Worm (Caenorhabditis elegans): ENCODE data around the gene ZK1128.7.
A peak's percentile ranks its signal among the peaks of the same experiment; 100 is the strongest.

Gene ZK1128.7

DNA sequence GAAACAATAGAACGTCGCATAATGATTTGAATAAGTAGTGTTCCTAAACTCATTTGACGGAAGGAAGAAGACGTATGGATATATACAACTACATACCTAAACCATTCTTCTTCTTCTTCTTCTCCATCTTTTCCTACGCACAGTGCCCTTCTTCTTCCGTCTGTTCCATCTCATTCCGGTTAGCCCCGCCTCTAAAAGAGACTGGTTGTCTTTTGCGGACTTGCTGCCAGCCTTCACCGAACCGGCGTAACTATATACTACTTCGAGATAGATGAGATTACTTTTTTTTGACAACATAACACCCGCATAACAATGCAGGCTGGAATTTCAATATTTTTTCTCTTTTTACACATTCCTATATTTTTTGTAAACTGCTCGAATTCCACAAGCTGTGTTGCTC lies 23.6 kb downstream of the ZK1128.7 start, which contains the start of the genes K08E5.5 and mua-3:
Gene K08E5.5 (minus strand): TSS at position 101 of the 400 bp plus-strand sequence.
Gene mua-3 (plus strand): TSS at position 313 of the 400 bp plus-strand sequence.
- no peak for TF ChIP-seq T22C8.4 (GFP tag; IDR thresholded peaks at IDR 0.05)
- TF ChIP-seq klf-2 (GFP tag; conservative IDR thresholded peaks at IDR 0.05) = no peak
- no peak for TF ChIP-seq tab-1 (GFP tag; IDR thresholded peaks at IDR 0.05)
- TF ChIP-seq med-1 (GFP tag; optimal IDR thresholded peaks at IDR 0.05; ENCODE audit: insufficient read depth) = no peak
- TF ChIP-seq flt-1 (GFP tag; IDR thresholded peaks at IDR 0.05) = no peak
- no peak for TF ChIP-seq ref-1 (GFP tag; conservative IDR thresholded peaks at IDR 0.05)
- no peak for TF ChIP-seq cog-1 (tag; optimal IDR thresholded peaks at IDR 0.05)
- TF ChIP-seq ztf-23 (GFP tag; IDR thresholded peaks at IDR 0.05) = no peak
- no peak for TF ChIP-seq ztf-29 (GFP tag; IDR thresholded peaks at IDR 0.05)

DNA sequence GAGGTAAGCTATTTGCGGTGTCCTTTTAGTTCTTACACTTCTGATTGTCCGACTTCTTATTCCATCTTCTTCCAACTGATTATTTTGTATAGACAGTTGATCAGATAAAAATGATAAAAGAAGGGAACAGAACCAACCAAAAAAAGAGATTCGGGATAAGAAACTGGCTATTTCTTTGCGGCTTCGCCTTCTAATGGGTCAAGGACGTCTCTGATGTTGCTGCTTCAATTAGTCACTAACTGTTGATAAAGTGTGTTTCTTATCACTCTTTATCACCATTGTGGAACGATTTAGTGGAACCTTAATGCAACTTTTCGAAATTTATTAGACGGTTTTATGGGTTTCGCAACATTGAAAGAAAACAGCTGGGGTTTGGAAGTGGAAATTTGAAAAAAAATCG lies 33.5 kb downstream of the ZK1128.7 start:
- TF ChIP-seq klf-2 (GFP tag; conservative IDR thresholded peaks at IDR 0.05) (no peak), ztf-29 (GFP tag; IDR thresholded peaks at IDR 0.05) (no peak), flt-1 (GFP tag; IDR thresholded peaks at IDR 0.05) (no peak), cog-1 (tag; optimal IDR thresholded peaks at IDR 0.05) (no peak), med-1 (GFP tag; optimal IDR thresholded peaks at IDR 0.05; ENCODE audit: insufficient read depth) (no peak), ztf-23 (GFP tag; IDR thresholded peaks at IDR 0.05) (no peak), T22C8.4 (GFP tag; IDR thresholded peaks at IDR 0.05) (no peak), ref-1 (GFP tag; conservative IDR thresholded peaks at IDR 0.05) (no peak), tab-1 (GFP tag; IDR thresholded peaks at IDR 0.05) (no peak)

DNA sequence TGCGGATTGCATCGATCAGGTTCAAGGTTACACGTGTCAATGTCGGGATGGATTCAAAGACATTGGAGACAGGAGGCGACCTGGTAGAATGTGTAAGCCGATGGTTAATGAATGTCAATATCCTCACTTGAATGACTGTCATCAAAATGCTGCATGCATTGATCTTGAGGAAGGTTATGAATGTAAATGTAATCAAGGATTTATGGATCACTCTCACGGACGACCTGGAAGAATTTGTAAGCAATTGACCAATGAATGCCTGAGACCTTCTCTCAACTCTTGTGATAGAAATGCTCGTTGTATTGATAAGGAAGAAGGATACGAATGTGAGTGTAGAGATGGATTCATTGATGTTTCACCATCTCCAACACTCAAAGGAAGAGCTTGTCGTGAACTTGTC lies 41.2 kb downstream of the ZK1128.7 start:
- no peak for TF ChIP-seq cog-1 (tag; optimal IDR thresholded peaks at IDR 0.05)
- TF ChIP-seq med-1 (GFP tag; optimal IDR thresholded peaks at IDR 0.05; ENCODE audit: insufficient read depth) = no peak

DNA sequence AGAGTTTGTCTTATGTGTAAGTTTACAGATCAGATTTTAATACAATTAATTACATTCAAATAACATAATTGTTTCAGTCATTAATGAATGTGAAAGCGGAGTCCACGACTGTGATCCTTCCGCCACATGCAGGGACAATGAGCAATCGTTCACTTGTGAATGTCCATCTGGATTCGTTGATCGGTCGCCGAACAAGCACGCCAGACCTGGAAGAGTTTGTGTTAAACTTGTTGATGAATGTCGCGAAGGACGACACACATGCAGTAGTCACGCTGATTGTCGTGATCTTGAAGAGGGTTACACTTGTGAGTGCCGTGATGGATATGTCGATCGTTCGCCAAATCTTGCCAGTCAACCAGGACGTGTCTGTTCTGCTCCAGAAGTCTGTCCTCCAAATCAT lies 41.7 kb downstream of the ZK1128.7 start:
- TF ChIP-seq med-1 (GFP tag; optimal IDR thresholded peaks at IDR 0.05; ENCODE audit: insufficient read depth) (no peak), ztf-23 (GFP tag; IDR thresholded peaks at IDR 0.05) (no peak), T22C8.4 (GFP tag; IDR thresholded peaks at IDR 0.05) (no peak), ztf-29 (GFP tag; IDR thresholded peaks at IDR 0.05) (no peak), klf-2 (GFP tag; conservative IDR thresholded peaks at IDR 0.05) (no peak), tab-1 (GFP tag; IDR thresholded peaks at IDR 0.05) (no peak), cog-1 (tag; optimal IDR thresholded peaks at IDR 0.05) (no peak), ref-1 (GFP tag; conservative IDR thresholded peaks at IDR 0.05) (no peak), flt-1 (GFP tag; IDR thresholded peaks at IDR 0.05) (no peak)

DNA sequence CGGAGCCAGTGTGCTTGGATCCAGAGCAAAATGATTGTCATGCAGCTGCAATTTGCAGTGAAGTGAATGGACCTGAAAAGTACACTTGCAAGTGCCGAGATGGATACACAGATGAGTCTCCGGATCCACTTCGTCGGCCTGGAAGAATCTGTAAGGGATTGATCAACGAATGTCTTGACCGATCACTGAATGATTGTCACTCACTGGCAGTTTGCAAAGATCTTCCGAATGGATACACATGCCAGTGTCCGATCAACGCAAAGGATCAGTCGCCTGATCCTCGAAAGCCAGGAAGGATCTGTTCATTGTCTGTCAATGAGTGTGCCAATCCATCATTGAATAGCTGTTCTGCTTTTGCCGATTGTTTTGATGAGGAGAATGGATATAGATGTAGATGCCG lies 42.6 kb downstream of the ZK1128.7 start:
- TF ChIP-seq flt-1 (GFP tag; IDR thresholded peaks at IDR 0.05) = no peak
- no peak for TF ChIP-seq cog-1 (tag; optimal IDR thresholded peaks at IDR 0.05)
- no peak for TF ChIP-seq tab-1 (GFP tag; IDR thresholded peaks at IDR 0.05)
- no peak for TF ChIP-seq med-1 (GFP tag; optimal IDR thresholded peaks at IDR 0.05; ENCODE audit: insufficient read depth)
- no peak for TF ChIP-seq klf-2 (GFP tag; conservative IDR thresholded peaks at IDR 0.05)
- TF ChIP-seq T22C8.4 (GFP tag; IDR thresholded peaks at IDR 0.05) = no peak
- TF ChIP-seq ztf-23 (GFP tag; IDR thresholded peaks at IDR 0.05) = no peak
- no peak for TF ChIP-seq ref-1 (GFP tag; conservative IDR thresholded peaks at IDR 0.05)
- TF ChIP-seq ztf-29 (GFP tag; IDR thresholded peaks at IDR 0.05) = no peak

DNA sequence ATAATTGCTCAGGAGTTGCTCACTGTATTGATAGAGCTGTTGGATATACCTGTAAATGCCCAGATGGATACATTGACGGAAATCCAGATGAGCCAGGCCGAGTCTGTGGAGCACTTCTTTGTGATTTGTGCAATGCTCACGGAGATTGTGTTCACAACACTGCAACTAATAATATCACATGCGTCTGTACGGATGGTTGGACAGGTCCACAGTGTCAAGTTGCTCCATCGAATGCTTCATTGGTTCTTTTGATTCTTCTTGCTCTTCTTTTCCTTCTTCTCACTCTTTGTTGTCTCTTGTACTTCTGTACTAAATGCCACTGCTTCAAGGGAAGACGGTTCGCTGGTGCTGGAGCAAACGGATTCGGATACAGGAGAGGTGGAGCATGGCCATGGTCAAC lies 45.1 kb downstream of the ZK1128.7 start:
- TF ChIP-seq flt-1 (GFP tag; IDR thresholded peaks at IDR 0.05) (no peak), med-1 (GFP tag; optimal IDR thresholded peaks at IDR 0.05; ENCODE audit: insufficient read depth) (no peak), tab-1 (GFP tag; IDR thresholded peaks at IDR 0.05) (no peak), ztf-29 (GFP tag; IDR thresholded peaks at IDR 0.05) (no peak), ref-1 (GFP tag; conservative IDR thresholded peaks at IDR 0.05) (no peak), cog-1 (tag; optimal IDR thresholded peaks at IDR 0.05) (no peak), klf-2 (GFP tag; conservative IDR thresholded peaks at IDR 0.05) (no peak), T22C8.4 (GFP tag; IDR thresholded peaks at IDR 0.05) (no peak), ztf-23 (GFP tag; IDR thresholded peaks at IDR 0.05) (no peak)

DNA sequence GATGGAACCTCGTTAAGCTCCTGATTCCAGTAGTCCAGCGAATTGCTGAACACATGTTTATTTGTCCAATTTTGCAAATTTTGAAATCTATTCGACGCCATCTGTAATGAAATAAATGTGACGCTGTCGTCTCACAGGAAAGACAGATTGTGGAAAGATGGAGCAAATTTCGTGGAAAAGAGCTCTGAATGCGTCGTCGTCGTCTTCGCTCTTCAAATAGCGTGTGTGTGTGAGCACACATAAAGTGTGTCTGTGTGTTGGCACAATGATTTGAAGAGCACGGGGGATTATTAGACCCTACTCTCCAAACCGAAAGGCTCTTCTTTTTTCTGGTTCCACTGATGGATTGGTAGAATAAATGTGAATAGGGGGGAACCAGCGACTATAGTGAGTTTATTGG lies 49.4 kb downstream of the ZK1128.7 start, which contains the start of gene unc-47:
Gene unc-47 (minus strand): TSS at position 101 of the 400 bp plus-strand sequence.
- TF ChIP-seq cog-1 (tag; optimal IDR thresholded peaks at IDR 0.05) = no peak
- no peak for TF ChIP-seq ztf-29 (GFP tag; IDR thresholded peaks at IDR 0.05)
- no peak for TF ChIP-seq ztf-23 (GFP tag; IDR thresholded peaks at IDR 0.05)
- TF ChIP-seq ref-1 (GFP tag; conservative IDR thresholded peaks at IDR 0.05) = no peak
- no peak for TF ChIP-seq klf-2 (GFP tag; conservative IDR thresholded peaks at IDR 0.05)
- no peak for TF ChIP-seq med-1 (GFP tag; optimal IDR thresholded peaks at IDR 0.05; ENCODE audit: insufficient read depth)
- no peak for TF ChIP-seq flt-1 (GFP tag; IDR thresholded peaks at IDR 0.05)
- no peak for TF ChIP-seq T22C8.4 (GFP tag; IDR thresholded peaks at IDR 0.05)

DNA sequence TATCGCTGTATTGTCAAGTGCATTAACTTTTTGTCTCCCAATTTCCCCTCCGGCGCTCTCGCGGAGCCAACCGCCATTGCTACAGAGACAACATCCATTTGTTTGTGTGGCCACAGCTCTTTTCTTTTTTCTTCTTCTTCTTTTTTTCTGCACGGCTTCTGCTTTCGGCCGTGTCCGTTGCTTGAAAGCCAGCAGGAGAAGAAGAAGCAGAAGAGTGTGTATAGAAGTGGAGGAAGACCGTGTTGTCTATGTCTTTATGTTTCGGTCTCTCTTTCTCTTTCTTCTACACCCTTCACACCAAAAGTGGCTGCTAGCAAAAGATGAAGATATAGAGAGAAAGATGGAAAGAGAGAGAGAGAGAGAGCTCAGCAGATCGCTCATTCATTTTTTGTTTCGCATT lies 51.0 kb downstream of the ZK1128.7 start:
- TF ChIP-seq ref-1 (GFP tag; conservative IDR thresholded peaks at IDR 0.05) = no peak
- TF ChIP-seq ztf-29 (GFP tag; IDR thresholded peaks at IDR 0.05) = 0 out of 2 replicates have a peak, but pooled peaks have one; percentile 13
- no peak for TF ChIP-seq flt-1 (GFP tag; IDR thresholded peaks at IDR 0.05)
- no peak for TF ChIP-seq med-1 (GFP tag; optimal IDR thresholded peaks at IDR 0.05; ENCODE audit: insufficient read depth)
